Fruit fly (Drosophila melanogaster): Measurements from ENCODE around the gene Sytbeta.

DNA sequence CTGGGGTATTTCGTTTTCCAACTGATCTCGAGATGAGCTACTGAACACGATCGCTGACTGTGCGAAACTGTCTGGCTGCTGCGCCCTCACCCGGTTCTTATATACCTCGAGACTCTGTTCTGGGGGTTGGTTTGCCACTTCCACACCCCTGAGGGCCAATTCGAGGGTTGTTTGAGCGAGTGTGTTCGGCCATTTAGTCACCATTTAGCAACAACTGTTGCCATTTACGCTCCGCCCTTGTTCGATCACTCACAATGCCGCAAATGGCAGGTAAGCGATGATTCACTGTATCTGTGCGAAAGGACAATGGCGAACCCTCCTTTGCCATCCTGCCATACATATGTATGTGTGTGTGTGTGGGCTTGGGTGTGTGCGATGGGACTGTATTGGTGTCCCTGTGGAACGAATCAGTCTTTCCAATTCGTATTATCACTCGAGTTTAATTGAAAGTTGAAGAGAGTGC lies 20.9 kb downstream of the Sytbeta start, which contains the start of gene ind:
- TF ChIP-seq rgr (GFP tag; optimal IDR thresholded peaks at IDR 0.05) (no peak), brk (GFP tag; optimal IDR thresholded peaks at IDR 0.05) (no peak), h (GFP tag; optimal IDR thresholded peaks at IDR 0.05) (no peak), Dif (GFP tag; optimal IDR thresholded peaks at IDR 0.05; ENCODE audit: partially characterized antibody) (no peak), foxo (GFP tag; optimal IDR thresholded peaks at IDR 0.05) (no peak), dl (GFP tag; optimal IDR thresholded peaks at IDR 0.05; ENCODE audit: insufficient read depth in 1 of 2, partially characterized antibody in 2 of 2) (no peak), usp (GFP tag; optimal IDR thresholded peaks at IDR 0.05) (no peak), sv (GFP tag; optimal IDR thresholded peaks at IDR 0.05) (no peak), Hr78 (GFP tag; optimal IDR thresholded peaks at IDR 0.05) (no peak), GATAd (GFP tag; optimal IDR thresholded peaks at IDR 0.05) (no peak), pan (optimal IDR thresholded peaks at IDR 0.05) (no peak), CG32264 (GFP tag; optimal IDR thresholded peaks at IDR 0.05) (no peak), Myc (optimal IDR thresholded peaks at IDR 0.05) (no peak), HLH106 (tag; optimal IDR thresholded peaks at IDR 0.05) (no peak)

Measured in whole organism, wandering third instar larva.